Fruit fly (Drosophila melanogaster): Measurements from ENCODE around the gene CG5026.

Gene CG5026

dm6 chr3L:8996173-8996767 is 27.9 kb downstream of the CG5026 start:
- TF ChIP-seq CG18262 (tag; optimal IDR thresholded peaks at IDR 0.05) (no peak), D19A (tag; optimal IDR thresholded peaks at IDR 0.05) (peak; percentile 50), CG11723 (GFP tag; optimal IDR thresholded peaks at IDR 0.05) (no peak), hkb (optimal IDR thresholded peaks at IDR 0.05) (no peak), hkb (GFP tag; IDR thresholded peaks at IDR 0.05) (peak; percentile 74), CG2120 (GFP tag; optimal IDR thresholded peaks at IDR 0.05) (peak; percentile 72), PHDP (tag; optimal IDR thresholded peaks at IDR 0.05) (peak; percentile 49), corto (GFP tag; optimal IDR thresholded peaks at IDR 0.05) (peak; percentile 44), CG4617 (GFP tag; optimal IDR thresholded peaks at IDR 0.05; ENCODE audit: borderline replicate concordance) (peak; percentile 13), Doc2 (GFP tag; IDR thresholded peaks at IDR 0.05) (peak; percentile 45; the same call in 1 of the 2 replicates), tup (GFP tag; optimal IDR thresholded peaks at IDR 0.05) (peak; percentile 30), CG6791 (GFP tag; IDR thresholded peaks at IDR 0.05; ENCODE audit: partially characterized antibody) (no peak), CG42726 (GFP tag; IDR thresholded peaks at IDR 0.05; ENCODE audit: partially characterized antibody) (no peak), TFAM (GFP tag; optimal IDR thresholded peaks at IDR 0.05) (no peak), esg (GFP tag; conservative IDR thresholded peaks at IDR 0.05) (peak; percentile 50), CG11085 (GFP tag; IDR thresholded peaks at IDR 0.05) (0 out of 2 replicates have a peak, but pooled peaks have one; percentile 44), bab2 (GFP tag; optimal IDR thresholded peaks at IDR 0.05) (peak; percentile 66), Elba2 (GFP tag; optimal IDR thresholded peaks at IDR 0.05) (no peak), dati (GFP tag; IDR thresholded peaks at IDR 0.05) (0 out of 2 replicates have a peak, but pooled peaks have one; percentile 3), ewg (GFP tag; optimal IDR thresholded peaks at IDR 0.05) (peak; percentile 58), CG30403 (GFP tag; optimal IDR thresholded peaks at IDR 0.05) (peak; percentile 68), CG13894 (tag; optimal IDR thresholded peaks at IDR 0.05) (no peak), CG15696 (tag; optimal IDR thresholded peaks at IDR 0.05) (no peak), CG18011 (GFP tag; optimal IDR thresholded peaks at IDR 0.05) (no peak), NC2β (GFP tag; optimal IDR thresholded peaks at IDR 0.05) (peak; percentile 11), CG10274 (GFP tag; optimal IDR thresholded peaks at IDR 0.05) (no peak), org-1 (GFP tag; optimal IDR thresholded peaks at IDR 0.05) (no peak), CG1792 (GFP tag; optimal IDR thresholded peaks at IDR 0.05) (no peak), CG8281 (tag; optimal IDR thresholded peaks at IDR 0.05) (no peak), CG31224 (GFP tag; IDR thresholded peaks at IDR 0.05) (0 out of 2 replicates have a peak, but pooled peaks have one; percentile 48), CG10366 (GFP tag; IDR thresholded peaks at IDR 0.05) (peak; percentile 65), tll (GFP tag; optimal IDR thresholded peaks at IDR 0.05) (no peak), twi (tag; optimal IDR thresholded peaks at IDR 0.05) (peak; percentile 6), CG33213 (GFP tag; optimal IDR thresholded peaks at IDR 0.05) (peak; percentile 29), Dip2 (GFP tag; IDR thresholded peaks at IDR 0.05) (no peak), trh (GFP tag; optimal IDR thresholded peaks at IDR 0.05) (no peak), Hr51 (GFP tag; optimal IDR thresholded peaks at IDR 0.05) (peak in 1 of 2 experiments; percentile 19), CG10462 (GFP tag; optimal IDR thresholded peaks at IDR 0.05) (no peak), crc (GFP tag; optimal IDR thresholded peaks at IDR 0.05) (no peak), Side (GFP tag; optimal IDR thresholded peaks at IDR 0.05) (peak; percentile 29), unc-4 (GFP tag; IDR thresholded peaks at IDR 0.05; ENCODE audit: partially characterized antibody) (no peak), fd102C (GFP tag; optimal IDR thresholded peaks at IDR 0.05) (no peak), dmrt99B (tag; optimal IDR thresholded peaks at IDR 0.05) (no peak), sd (tag; optimal IDR thresholded peaks at IDR 0.05) (no peak), CG34376 (GFP tag; optimal IDR thresholded peaks at IDR 0.05) (no peak), CG12769 (tag; optimal IDR thresholded peaks at IDR 0.05) (no peak), CG32532 (GFP tag; IDR thresholded peaks at IDR 0.05) (peak; percentile 73), CG11560 (tag; IDR thresholded peaks at IDR 0.05) (no peak), E2f2 (GFP tag; IDR thresholded peaks at IDR 0.05) (peak; percentile 22; the same call in 1 of the 2 replicates)
